Worm (Caenorhabditis elegans) whole organism, L4/young adult: ENCODE results near the gene Y116A8C.10.

Experiments used
- W03F9.2 ChIP-seq: fragments of 150-350 bp; optimal IDR thresholded peaks from 2 replicates; lab custom pipeline; 2014; ENCODE audit warnings: missing biosample characterization, missing genetic modification characterization
- dao-5 ChIP-seq: sonication (generic microtip); optimal IDR thresholded peaks from 2 replicates; lab custom pipeline; 2016; ENCODE audit warnings: missing genotype, missing genetic modification characterization, moderate library complexity, missing compliant biosample characterization
- him-1 ChIP-seq: sonication (generic microtip); optimal IDR thresholded peaks from 2 replicates; lab custom pipeline; 2016; ENCODE audit warnings: missing genotype, missing genetic modification reagents, missing genetic modification characterization, missing compliant biosample characterization

ce11 chrIV:16962445-16962844, 23.5 kb upstream of the Y116A8C.10 start:
- no peak for TF ChIP-seq him-1 (tag; lab: Kevin White, UChicago)
- no peak for TF ChIP-seq dao-5 (tag; lab: Kevin White, UChicago)
- no peak for TF ChIP-seq W03F9.2 (tag; lab: Kevin White, UChicago)
